Fruit fly (Drosophila melanogaster) whole organism, embryonic: ENCODE results near the gene Doc2.

Experiments used
- Ada2b ChIP-seq: fragments of 200-800 bp; sonication (Bioruptor generic); IDR thresholded peaks from 2 replicates; pipeline ENCODE4 v1.3.6; 2022; ENCODE audit warnings: missing biosample characterization, missing genetic modification characterization
- Bgb ChIP-seq: fragments of 200-800 bp; sonication (Bioruptor generic); IDR thresholded peaks from 2 replicates; pipeline ENCODE4 v1.3.6; 2022; ENCODE audit warnings: missing biosample characterization, missing genetic modification characterization; ENCODE audit not compliant: partially characterized antibody
- CG10147 ChIP-seq: fragments of 200-800 bp; sonication (Bioruptor generic); optimal IDR thresholded peaks from 2 replicates; lab custom pipeline; 2019; ENCODE audit warnings: missing biosample characterization, mild to moderate bottlenecking, missing genetic modification characterization, moderate library complexity
- CG10959 ChIP-seq: fragments of 200-800 bp; sonication (Bioruptor generic); IDR thresholded peaks from 2 replicates; pipeline ENCODE4 v1.3.6; 2022; ENCODE audit warnings: missing biosample characterization, missing genetic modification characterization
- CG11560 ChIP-seq: fragments of 200-800 bp; sonication (Bioruptor generic); IDR thresholded peaks from 3 replicates; pipeline ENCODE4 v1.3.6; 2022; ENCODE audit warnings: missing biosample characterization, missing genetic modification characterization
- CG12744 ChIP-seq: fragments of 200-800 bp; sonication (Bioruptor generic); optimal IDR thresholded peaks from 2 replicates; lab custom pipeline; 2016; ENCODE audit warnings: missing biosample characterization, missing genetic modification characterization
- CG12942 ChIP-seq: fragments of 200-800 bp; sonication (Bioruptor generic); optimal IDR thresholded peaks from 3 replicates; lab custom pipeline; 2016; ENCODE audit warnings: missing biosample characterization, missing genetic modification characterization
- CG14710 ChIP-seq: fragments of 200-800 bp; sonication (Bioruptor generic); optimal IDR thresholded peaks from 3 replicates; lab custom pipeline; 2019; ENCODE audit warnings: missing biosample characterization, mild to moderate bottlenecking, missing genetic modification characterization, moderate library complexity
- CG14860 ChIP-seq: fragments of 200-800 bp; sonication (Bioruptor generic); IDR thresholded peaks from 3 replicates; pipeline ENCODE4 v1.3.6; 2022; ENCODE audit warnings: missing biosample characterization, missing genetic modification characterization; ENCODE audit not compliant: partially characterized antibody
- CG15011 ChIP-seq: fragments of 200-800 bp; sonication (Bioruptor generic); optimal IDR thresholded peaks from 3 replicates; lab custom pipeline; 2018; ENCODE audit warnings: missing biosample characterization, mild to moderate bottlenecking, missing genetic modification characterization
- CG34422 ChIP-seq: fragments of 200-800 bp; sonication (Bioruptor generic); IDR thresholded peaks from 3 replicates; pipeline ENCODE4 v1.3.6; 2022; ENCODE audit warnings: missing biosample characterization, missing genetic modification characterization
- CG4404 ChIP-seq: fragments of 200-800 bp; sonication (Bioruptor generic); IDR thresholded peaks from 2 replicates; pipeline ENCODE4 v1.3.6; 2022; ENCODE audit warnings: missing biosample characterization, missing genetic modification characterization
- CG4424 ChIP-seq: fragments of 200-800 bp; sonication (Bioruptor generic); optimal IDR thresholded peaks from 3 replicates; lab custom pipeline; 2016; ENCODE audit warnings: missing biosample characterization, missing genetic modification characterization
- CG5953 ChIP-seq: fragments of 200-800 bp; sonication (Bioruptor generic); IDR thresholded peaks from 2 replicates; pipeline ENCODE4 v1.3.6; 2022; ENCODE audit warnings: missing biosample characterization, missing genetic modification characterization
- CG7271 ChIP-seq: fragments of 200-800 bp; sonication (Bioruptor generic); optimal IDR thresholded peaks from 2 replicates; lab custom pipeline; 2018; ENCODE audit warnings: missing biosample characterization, mild to moderate bottlenecking, missing genetic modification characterization, moderate library complexity
- CG7839 ChIP-seq: fragments of 200-800 bp; sonication (Bioruptor generic); optimal IDR thresholded peaks from 3 replicates; lab custom pipeline; 2018; ENCODE audit warnings: missing biosample characterization, mild to moderate bottlenecking, missing genetic modification characterization, moderate library complexity
- Deaf1 ChIP-seq: fragments of 200-800 bp; optimal IDR thresholded peaks from 3 replicates; lab custom pipeline; 2019; ENCODE audit warnings: missing biosample characterization, mild to moderate bottlenecking, missing genetic modification characterization, moderate library complexity
- Doc2 ChIP-seq: fragments of 200-800 bp; sonication (Bioruptor generic); IDR thresholded peaks from 2 replicates; pipeline ENCODE4 v1.3.6; 2022; ENCODE audit warnings: missing biosample characterization, missing genetic modification characterization
- Dp ChIP-seq: fragments of 200-800 bp; sonication (Bioruptor generic); optimal IDR thresholded peaks from 2 replicates; lab custom pipeline; 2018; ENCODE audit warnings: missing biosample characterization, mild to moderate bottlenecking, missing genetic modification characterization, moderate library complexity
- HLH4C ChIP-seq: fragments of 200-800 bp; sonication (Bioruptor generic); IDR thresholded peaks from 3 replicates; pipeline ENCODE4 v1.3.6; 2022; ENCODE audit warnings: missing biosample characterization, missing genetic modification characterization; ENCODE audit not compliant: partially characterized antibody
- Hr78 ChIP-seq, 2 experiments: fragments of 200-800 bp in 1 of 2; fragments of >200 bp in 1 of 2; sonication (Bioruptor generic) in 1 of 2; optimal IDR thresholded peaks; 2 replicates each; lab custom pipeline; 2017 to 2019; ENCODE audit warnings: missing biosample characterization in 2 of 2, missing genetic modification characterization in 2 of 2, mild to moderate bottlenecking in 1 of 2, moderate library complexity in 1 of 2
- Lim3 ChIP-seq: fragments of 200-800 bp; sonication (Bioruptor generic); IDR thresholded peaks from 2 replicates; pipeline ENCODE4 v1.3.6; 2022; ENCODE audit warnings: missing biosample characterization, missing genetic modification characterization
- Lpt ChIP-seq: fragments of >200 bp; optimal IDR thresholded peaks from 2 replicates; lab custom pipeline; 2018; ENCODE audit warnings: missing biosample characterization, missing genetic modification characterization
- Nf-YA ChIP-seq: fragments of 200-800 bp; sonication (Bioruptor generic); IDR thresholded peaks from 2 replicates; pipeline ENCODE4 v1.3.6; 2022; ENCODE audit warnings: missing biosample characterization, missing genetic modification characterization
- Ravus ChIP-seq: fragments of 200-800 bp; sonication (Bioruptor generic); IDR thresholded peaks from 2 replicates; pipeline ENCODE4 v1.3.6; 2022; ENCODE audit warnings: missing biosample characterization, missing genetic modification characterization
- Stat92E ChIP-seq, 3 experiments: fragments of >200 bp in 2 of 3; fragments of 200-800 bp in 1 of 3; sonication (Bioruptor generic) in 1 of 3; optimal IDR thresholded peaks; 2 replicates each; lab custom pipeline; 2017 to 2019; ENCODE audit warnings: missing biosample characterization in 3 of 3, missing genetic modification characterization in 3 of 3, mild to moderate bottlenecking in 1 of 3, moderate library complexity in 1 of 3
- Xrp1 ChIP-seq: fragments of 200-800 bp; sonication (Bioruptor generic); IDR thresholded peaks from 2 replicates; pipeline ENCODE4 v1.3.6; 2022; ENCODE audit warnings: missing biosample characterization, missing genetic modification characterization
- al ChIP-seq: fragments of 200-800 bp; sonication (Bioruptor generic); IDR thresholded peaks from 2 replicates; pipeline ENCODE4 v1.3.6; 2022; ENCODE audit warnings: missing biosample characterization, missing genetic modification characterization
- bigmax ChIP-seq: fragments of 200-800 bp; sonication (Bioruptor generic); optimal IDR thresholded peaks from 2 replicates; lab custom pipeline; 2018; ENCODE audit warnings: missing biosample characterization, mild to moderate bottlenecking, missing genetic modification characterization
- da ChIP-seq: fragments of 200-800 bp; sonication (Bioruptor generic); optimal IDR thresholded peaks from 2 replicates; lab custom pipeline; 2016; ENCODE audit warnings: missing biosample characterization, missing genetic modification characterization
- dpn ChIP-seq, 2 experiments: fragments of 200-800 bp; sonication (Bioruptor generic); optimal IDR thresholded peaks; 3 replicates each; lab custom pipeline; 2016; ENCODE audit warnings: missing biosample characterization in 2 of 2, missing genetic modification characterization in 2 of 2
- esg ChIP-seq: fragments of 200-800 bp; sonication (Bioruptor generic); conservative IDR thresholded peaks from 2 replicates; pipeline ENCODE4 v1.3.6; 2022; ENCODE audit warnings: missing biosample characterization, missing genetic modification characterization
- insv ChIP-seq, 2 experiments: fragments of 200-800 bp; sonication (Bioruptor generic); optimal IDR thresholded peaks; 3 replicates each; lab custom pipeline; 2016 to 2018; ENCODE audit warnings: missing biosample characterization in 2 of 2, missing genetic modification characterization in 2 of 2
- jigr1 ChIP-seq: fragments of 200-800 bp; sonication (Bioruptor generic); IDR thresholded peaks from 3 replicates; pipeline ENCODE4 v1.3.6; 2022; ENCODE audit warnings: missing biosample characterization, missing genetic modification characterization
- lab ChIP-seq: fragments of 200-800 bp; sonication (Bioruptor generic); optimal IDR thresholded peaks from 3 replicates; lab custom pipeline; 2017; ENCODE audit warnings: missing biosample characterization, missing genetic modification characterization, mild to moderate bottlenecking, moderate library complexity, missing genetic modification reagents
- mld ChIP-seq: fragments of 200-800 bp; sonication (Bioruptor generic); IDR thresholded peaks from 3 replicates; pipeline ENCODE4 v1.3.6; 2022; ENCODE audit warnings: missing biosample characterization, missing genetic modification characterization; ENCODE audit not compliant: partially characterized antibody
- pb ChIP-seq: fragments of 200-800 bp; sonication (Bioruptor generic); optimal IDR thresholded peaks from 3 replicates; lab custom pipeline; 2016; ENCODE audit warnings: missing biosample characterization, missing genetic modification characterization
- pfk ChIP-seq: fragments of 200-800 bp; sonication (Bioruptor generic); optimal IDR thresholded peaks from 2 replicates; lab custom pipeline; 2018; ENCODE audit warnings: missing biosample characterization, mild to moderate bottlenecking, missing genetic modification characterization, moderate library complexity
- prd ChIP-seq, 3 experiments: fragments of >200 bp in 2 of 3; fragments of 200-800 bp in 1 of 3; sonication (Bioruptor generic) in 1 of 3; optimal IDR thresholded peaks in 2 of 3; IDR thresholded peaks in 1 of 3; 2 replicates in 2 of 3; 3 replicates in 1 of 3; pipeline versions ENCODE4 v1.3.6 to Lab custom; 2017 to 2022; ENCODE audit warnings: missing biosample characterization in 1 of 3, missing genetic modification characterization in 1 of 3
- pros ChIP-seq: fragments of 200-800 bp; sonication (Bioruptor generic); optimal IDR thresholded peaks from 3 replicates; lab custom pipeline; 2019; ENCODE audit warnings: missing biosample characterization, mild to moderate bottlenecking, missing genetic modification characterization, moderate library complexity
- schlank ChIP-seq: fragments of 200-800 bp; sonication (Bioruptor generic); optimal IDR thresholded peaks from 2 replicates; lab custom pipeline; 2018; ENCODE audit warnings: missing biosample characterization, mild to moderate bottlenecking, missing genetic modification characterization
- tap ChIP-seq: fragments of 200-800 bp; optimal IDR thresholded peaks from 3 replicates; lab custom pipeline; 2019; ENCODE audit warnings: missing biosample characterization, mild to moderate bottlenecking, missing genetic modification characterization, moderate library complexity
- ttk ChIP-seq: fragments of 200-800 bp; sonication (Bioruptor generic); IDR thresholded peaks from 2 replicates; pipeline ENCODE4 v2.1.2; 2022; ENCODE audit warnings: missing biosample characterization, missing genetic modification characterization
- twi ChIP-seq: fragments of 200-800 bp; optimal IDR thresholded peaks from 2 replicates; lab custom pipeline; 2019; ENCODE audit warnings: missing biosample characterization, mild to moderate bottlenecking, missing genetic modification characterization, moderate library complexity
- unc-4 ChIP-seq: fragments of 200-800 bp; sonication (Bioruptor generic); IDR thresholded peaks from 2 replicates; pipeline ENCODE4 v1.3.6; 2022; ENCODE audit warnings: missing biosample characterization, missing genetic modification characterization; ENCODE audit not compliant: partially characterized antibody
- unpg ChIP-seq: fragments of 200-800 bp; sonication (Bioruptor generic); optimal IDR thresholded peaks from 3 replicates; lab custom pipeline; 2018; ENCODE audit warnings: missing biosample characterization, mild to moderate bottlenecking, missing genetic modification characterization, moderate library complexity
- wdn ChIP-seq: fragments of 200-800 bp; sonication (Bioruptor generic); IDR thresholded peaks from 2 replicates; pipeline ENCODE4 v1.3.6; 2022; ENCODE audit warnings: missing biosample characterization, missing genetic modification characterization
- zfh2 ChIP-seq: fragments of 200-800 bp; sonication (Bioruptor generic); optimal IDR thresholded peaks from 2 replicates; lab custom pipeline; 2016; ENCODE audit warnings: missing biosample characterization, missing genetic modification characterization

The Doc2 gene

dm6 chr3L:8996173-8996767 is 22.8 kb downstream of the Doc2 start (continued):
- TF ChIP-seq CG7271 (tag; lab: Kevin White, UChicago) (no peak), CG14860 (GFP tag; lab: Robert Waterston, UW) (no peak), Ravus (GFP tag; lab: Robert Waterston, UW) (no peak; the same call in 1 of the 2 replicates), CG14710 (tag; lab: Kevin White, UChicago) (peak; percentile 49), CG10147 (GFP tag; lab: Kevin White, UChicago) (no peak), unc-4 (GFP tag; lab: Robert Waterston, UW) (no peak), Xrp1 (peak; percentile 77), jigr1 (no peak), esg (peak; percentile 50), lab (GFP tag; lab: Kevin White, UChicago) (no peak), CG34422 (GFP tag; lab: Robert Waterston, UW) (peak; percentile 57; the same call in 1 of the 3 replicates), al (GFP tag; lab: Robert Waterston, UW) (peak; percentile 47; the same call in 1 of the 2 replicates), HLH4C (GFP tag; lab: Robert Waterston, UW) (no peak), CG15011 (peak; percentile 11), pros (GFP tag; lab: Kevin White, UChicago) (no peak), CG12942 (GFP tag; lab: Kevin White, UChicago) (peak; percentile 41), bigmax (no peak), insv (GFP tag; optimal IDR thresholded peaks at IDR 0.05; lab: Kevin White, UChicago) (no peak), CG4404 (peak; percentile 36; the same call in 1 of the 2 replicates), CG12744 (peak; percentile 11), Dp (GFP tag; lab: Kevin White, UChicago) (no peak), CG5953 (peak; percentile 27; the same call in 1 of the 2 replicates), zfh2 (peak; percentile 61), dpn (GFP tag; optimal IDR thresholded peaks at IDR 0.05; lab: Kevin White, UChicago) (peak; percentile 37 to 71), da (no peak), ttk (GFP tag; lab: Robert Waterston, UW) (peak; percentile 75), Ada2b (GFP tag; lab: Robert Waterston, UW) (peak; percentile 67), Lpt (GFP tag; lab: Kevin White, UChicago) (no peak), pfk (GFP tag; lab: Kevin White, UChicago) (no peak), Deaf1 (tag; lab: Kevin White, UChicago) (no peak), schlank (tag; lab: Kevin White, UChicago) (no peak), twi (tag; lab: Kevin White, UChicago) (peak; percentile 6), wdn (GFP tag; lab: Robert Waterston, UW) (peak; percentile 28; the same call in 1 of the 2 replicates), CG4424 (GFP tag; lab: Kevin White, UChicago) (peak; percentile 64), Lim3 (GFP tag; lab: Robert Waterston, UW) (0 out of 2 replicates have a peak, but pooled peaks have one; percentile 13), Stat92E (GFP tag; optimal IDR thresholded peaks at IDR 0.05; lab: Kevin White, UChicago) (no peak), tap (tag; lab: Kevin White, UChicago) (no peak), CG10959 (GFP tag; lab: Robert Waterston, UW) (0 out of 2 replicates have a peak, but pooled peaks have one; percentile 39), CG7839 (tag; lab: Kevin White, UChicago) (peak; percentile 73), mld (GFP tag; lab: Robert Waterston, UW) (no peak), Bgb (GFP tag; lab: Robert Waterston, UW) (no peak), CG11560 (tag; lab: Robert Waterston, UW) (no peak), pb (GFP tag; lab: Kevin White, UChicago) (no peak), unpg (peak; percentile 64), Doc2 (GFP tag; lab: Robert Waterston, UW) (peak; percentile 45; the same call in 1 of the 2 replicates), Hr78 (GFP tag; optimal IDR thresholded peaks at IDR 0.05; lab: Kevin White, UChicago) (no peak), Nf-YA (0 out of 2 replicates have a peak, but pooled peaks have one; percentile 24), prd (optimal IDR thresholded peaks at IDR 0.05; lab: Kevin White, UChicago) (no peak), prd (GFP tag; IDR thresholded peaks at IDR 0.05; lab: Robert Waterston, UW) (peak; percentile 78)
